Worm (Caenorhabditis elegans) whole organism, early embryonic: ENCODE data around the gene str-165.

ENCODE experiments used
- F13C5.2 ChIP-seq: sonication (generic microtip); optimal IDR thresholded peaks from 2 replicates; lab custom pipeline; 2017; ENCODE audit warnings: mild to moderate bottlenecking, missing genetic modification characterization, inconsistent platforms, missing compliant biosample characterization
- ama-1 ChIP-seq: fragments of 150-350 bp; optimal IDR thresholded peaks from 2 replicates; lab custom pipeline; 2014
- ceh-13 ChIP-seq: fragments of 200-800 bp; sonication (Bioruptor generic); optimal IDR thresholded peaks from 2 replicates; lab custom pipeline; 2018; ENCODE audit warnings: mild to moderate bottlenecking, missing genetic modification characterization, missing compliant biosample characterization
- ceh-36 ChIP-seq: sonication (generic microtip); optimal IDR thresholded peaks from 2 replicates; lab custom pipeline; 2016; ENCODE audit warnings: missing genetic modification characterization, inconsistent platforms, missing compliant biosample characterization
- ets-7 ChIP-seq: sonication (generic microtip); optimal IDR thresholded peaks from 2 replicates; lab custom pipeline; 2016; ENCODE audit warnings: missing genotype, missing genetic modification characterization, missing compliant biosample characterization
- flt-1 ChIP-seq: fragments of 200-800 bp; sonication (Bioruptor generic); IDR thresholded peaks from 2 replicates; pipeline ENCODE4 v1.3.6; 2022; ENCODE audit warnings: missing genetic modification characterization, missing compliant biosample characterization
- pes-1 ChIP-seq: fragments of 200-800 bp; sonication (Bioruptor generic); IDR thresholded peaks from 2 replicates; pipeline ENCODE4 v1.3.6; 2022; ENCODE audit warnings: missing genetic modification reagents, missing genetic modification characterization, missing compliant biosample characterization
- scrt-1 ChIP-seq: fragments of 200-800 bp; sonication (Bioruptor generic); IDR thresholded peaks from 2 replicates; pipeline ENCODE4 v1.3.6; 2022; ENCODE audit warnings: missing genetic modification characterization, missing compliant biosample characterization
- tbx-37 ChIP-seq: fragments of 200-800 bp; sonication (Bioruptor generic); conservative IDR thresholded peaks from 2 replicates; pipeline ENCODE4 v1.3.6; 2022; ENCODE audit warnings: missing genetic modification reagents, missing genetic modification characterization, missing compliant biosample characterization
- tra-4 ChIP-seq: sonication (generic microtip); optimal IDR thresholded peaks from 2 replicates; lab custom pipeline; 2017; ENCODE audit warnings: missing genetic modification characterization, missing compliant biosample characterization

DNA sequence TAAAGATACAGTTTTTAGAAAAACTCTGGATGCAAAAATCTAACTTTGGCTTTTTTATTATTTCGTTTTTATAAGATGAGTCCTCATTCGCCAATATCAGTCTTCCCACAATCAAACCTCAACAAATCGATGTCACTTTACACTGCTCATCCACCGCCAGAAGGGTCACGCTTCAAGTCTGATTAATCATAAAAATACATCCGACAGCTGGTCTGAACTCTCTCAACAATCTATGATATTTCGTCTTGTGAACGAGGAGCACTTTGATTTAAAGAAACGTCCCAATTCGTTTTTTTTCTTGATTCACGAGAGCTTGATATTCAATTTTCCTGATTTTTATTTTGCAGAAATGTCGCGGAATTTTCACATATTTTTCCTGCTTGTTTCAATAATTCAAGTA is 3.0 kb upstream of the str-165 start, which contains the start of gene nrf-5:
- TF ChIP-seq scrt-1 (GFP tag; lab: Robert Waterston, UW) (no peak), ama-1 (lab: Kevin White, UChicago) (no peak), tbx-37 (no peak), F13C5.2 (no peak), pes-1 (GFP tag; lab: Robert Waterston, UW) (no peak), tra-4 (no peak), flt-1 (GFP tag; lab: Robert Waterston, UW) (no peak), ceh-13 (GFP tag; lab: Kevin White, UChicago) (no peak), ets-7 (tag; lab: Kevin White, UChicago) (no peak), ceh-36 (tag; lab: Kevin White, UChicago) (no peak)
